Worm (Caenorhabditis elegans) whole organism, L4/young adult: ENCODE results near the gene F57A8.6.

Source experiments
- W03F9.2 ChIP-seq: fragments of 150-350 bp; optimal IDR thresholded peaks from 2 replicates; lab custom pipeline; 2014; ENCODE audit warnings: missing biosample characterization, missing genetic modification characterization
- dao-5 ChIP-seq: sonication (generic microtip); optimal IDR thresholded peaks from 2 replicates; lab custom pipeline; 2016; ENCODE audit warnings: missing genotype, missing genetic modification characterization, moderate library complexity, missing compliant biosample characterization
- him-1 ChIP-seq: sonication (generic microtip); optimal IDR thresholded peaks from 2 replicates; lab custom pipeline; 2016; ENCODE audit warnings: missing genotype, missing genetic modification reagents, missing genetic modification characterization, missing compliant biosample characterization

- TF ChIP-seq him-1 (tag; lab: Kevin White, UChicago) (no peak), W03F9.2 (tag; lab: Kevin White, UChicago) (no peak), dao-5 (tag; lab: Kevin White, UChicago) (no peak)
These were observed 30.1 kb upstream of the F57A8.6 start for ce11 chrV:10103811-10104210.
